Worm (Caenorhabditis elegans) whole organism, L1 larva: ENCODE measurements around the gene F28C6.9.

Experiments
- C16A3.4 ChIP-seq: fragments of 150-350 bp; optimal IDR thresholded peaks from 2 replicates; lab custom pipeline; 2014; ENCODE audit warnings: missing biosample characterization, missing genetic modification characterization
- F16B12.6 ChIP-seq: fragments of 150-350 bp; optimal IDR thresholded peaks from 2 replicates; lab custom pipeline; 2014; ENCODE audit warnings: missing biosample characterization, missing genetic modification characterization
- aha-1 ChIP-seq: fragments of 150-350 bp; optimal IDR thresholded peaks from 2 replicates; lab custom pipeline; 2014; ENCODE audit warnings: missing biosample characterization, missing genetic modification characterization
- alr-1 ChIP-seq: fragments of 200-800 bp; sonication (Bioruptor generic); optimal IDR thresholded peaks from 2 replicates; lab custom pipeline; 2018; ENCODE audit warnings: borderline replicate concordance, mild to moderate bottlenecking, missing genetic modification characterization, missing compliant biosample characterization
- ama-1 ChIP-seq: fragments of 150-350 bp; optimal IDR thresholded peaks from 2 replicates; lab custom pipeline; 2014
- blmp-1 ChIP-seq: fragments of 150-350 bp; optimal IDR thresholded peaks from 2 replicates; lab custom pipeline; 2014; ENCODE audit warnings: missing biosample characterization, missing genetic modification characterization
- ces-1 ChIP-seq: fragments of 150-350 bp; optimal IDR thresholded peaks from 2 replicates; lab custom pipeline; 2014; ENCODE audit warnings: missing biosample characterization, missing genetic modification reagents, missing genetic modification characterization
- dpl-1 ChIP-seq, 3 experiments: fragments of 150-350 bp in 2 of 3; sonication (generic microtip) in 1 of 3; optimal IDR thresholded peaks; 2 replicates each; lab custom pipeline; 2014 to 2017; ENCODE audit warnings: missing biosample characterization in 3 of 3, missing genetic modification characterization in 3 of 3, missing genetic modification reagents in 3 of 3
- efl-1 ChIP-seq, 4 experiments: fragments of 150-350 bp; optimal IDR thresholded peaks in 3 of 4; peaks in 1 of 4; 1 replicate in 1 of 4; 2 replicates in 3 of 4; lab custom pipeline; 2014; ENCODE audit warnings: missing biosample characterization in 2 of 4, missing genetic modification characterization in 2 of 4, missing genetic modification reagents in 2 of 4
- elt-2 ChIP-seq: sonication (generic microtip); optimal IDR thresholded peaks from 2 replicates; lab custom pipeline; 2016; ENCODE audit warnings: missing genetic modification characterization, mild to moderate bottlenecking, inconsistent platforms, missing compliant biosample characterization, missing genetic modification reagents
- ets-5 ChIP-seq: fragments of 200-800 bp; sonication (Bioruptor generic); IDR thresholded peaks from 2 replicates; pipeline ENCODE4 v1.3.6; 2022; ENCODE audit warnings: missing genetic modification characterization, missing compliant biosample characterization
- hlh-17 ChIP-seq: fragments of 200-800 bp; sonication (Bioruptor generic); optimal IDR thresholded peaks from 2 replicates; lab custom pipeline; 2018; ENCODE audit warnings: missing genetic modification characterization, mild to moderate bottlenecking, missing compliant biosample characterization, moderate library complexity, borderline replicate concordance
- lin-14 ChIP-seq: fragments of 200-800 bp; sonication (Bioruptor generic); optimal IDR thresholded peaks from 2 replicates; lab custom pipeline; 2018; ENCODE audit warnings: mild to moderate bottlenecking, missing genetic modification characterization, moderate library complexity, missing compliant biosample characterization
- lin-35 ChIP-seq, 2 experiments: fragments of 150-350 bp; optimal IDR thresholded peaks; 2 replicates each; lab custom pipeline; 2014; ENCODE audit warnings: missing biosample characterization in 2 of 2, missing genetic modification characterization in 2 of 2, missing genetic modification reagents in 2 of 2
- lsy-2 ChIP-seq, 2 experiments: fragments of 150-350 bp; optimal IDR thresholded peaks; 2 replicates each; lab custom pipeline; 2014; ENCODE audit warnings: missing biosample characterization in 2 of 2, missing genetic modification characterization in 2 of 2
- mab-9 ChIP-seq: fragments of 200-800 bp; sonication (Bioruptor generic); IDR thresholded peaks from 2 replicates; pipeline ENCODE4 v1.3.6; 2022; ENCODE audit warnings: missing genetic modification reagents, missing genetic modification characterization, missing compliant biosample characterization
- mep-1 ChIP-seq: fragments of 150-350 bp; optimal IDR thresholded peaks from 2 replicates; lab custom pipeline; 2014; ENCODE audit warnings: missing biosample characterization, missing genetic modification characterization
- nhr-71 ChIP-seq: sonication (generic microtip); optimal IDR thresholded peaks from 2 replicates; lab custom pipeline; 2016; ENCODE audit warnings: mild to moderate bottlenecking, missing genetic modification characterization, moderate library complexity, missing compliant biosample characterization
- nhr-84 ChIP-seq: sonication (generic microtip); optimal IDR thresholded peaks from 2 replicates; lab custom pipeline; 2017; ENCODE audit warnings: missing biosample characterization, missing genetic modification characterization
- nhr-85 ChIP-seq: sonication (generic microtip); peaks from one replicate; lab custom pipeline; 2016; ENCODE audit warnings: missing genetic modification characterization, inconsistent platforms, missing compliant biosample characterization
- nhr-90 ChIP-seq: sonication (generic microtip); optimal IDR thresholded peaks from 2 replicates; lab custom pipeline; 2016; ENCODE audit warnings: mild to moderate bottlenecking, missing genetic modification characterization, missing compliant biosample characterization; ENCODE audit not compliant: poor library complexity
- pag-3 ChIP-seq: sonication (generic microtip); optimal IDR thresholded peaks from 2 replicates; lab custom pipeline; 2017; ENCODE audit warnings: missing genetic modification characterization, mild to moderate bottlenecking, missing compliant biosample characterization, antibody characterized with exemption, borderline replicate concordance; ENCODE audit not compliant: insufficient read depth
- pax-3 ChIP-seq: fragments of 200-800 bp; sonication (Bioruptor generic); optimal IDR thresholded peaks from 2 replicates; lab custom pipeline; 2018; ENCODE audit warnings: mild to moderate bottlenecking, missing genetic modification characterization, moderate library complexity, missing compliant biosample characterization
- rnt-1 ChIP-seq: sonication (generic microtip); optimal IDR thresholded peaks from 2 replicates; lab custom pipeline; 2016; ENCODE audit warnings: mild to moderate bottlenecking, missing genetic modification characterization, moderate library complexity, missing compliant biosample characterization
- snu-23 ChIP-seq: sonication (generic microtip); optimal IDR thresholded peaks from 2 replicates; lab custom pipeline; 2016; ENCODE audit warnings: missing genetic modification characterization, missing compliant biosample characterization
- tbx-2 ChIP-seq: sonication (generic microtip); optimal IDR thresholded peaks from 2 replicates; lab custom pipeline; 2016; ENCODE audit warnings: missing genetic modification characterization, missing compliant biosample characterization
- tlp-1 ChIP-seq: fragments of 150-350 bp; optimal IDR thresholded peaks from 2 replicates; lab custom pipeline; 2014; ENCODE audit warnings: missing biosample characterization, missing genetic modification characterization
- unc-130 ChIP-seq: fragments of 150-350 bp; optimal IDR thresholded peaks from 2 replicates; lab custom pipeline; 2017; ENCODE audit warnings: missing biosample characterization, missing genetic modification characterization, inconsistent platforms
- unc-30 ChIP-seq: sonication (generic microtip); optimal IDR thresholded peaks from 2 replicates; lab custom pipeline; 2017; ENCODE audit warnings: missing biosample characterization, missing genetic modification characterization
- zip-4 ChIP-seq: fragments of 200-800 bp; sonication (Bioruptor generic); optimal IDR thresholded peaks from 2 replicates; lab custom pipeline; 2018; ENCODE audit warnings: mild to moderate bottlenecking, missing genetic modification characterization, moderate library complexity, missing compliant biosample characterization
- ztf-4 ChIP-seq: fragments of 150-350 bp; optimal IDR thresholded peaks from 2 replicates; lab custom pipeline; 2014; ENCODE audit warnings: missing biosample characterization, missing genetic modification characterization

Gene F28C6.9

DNA sequence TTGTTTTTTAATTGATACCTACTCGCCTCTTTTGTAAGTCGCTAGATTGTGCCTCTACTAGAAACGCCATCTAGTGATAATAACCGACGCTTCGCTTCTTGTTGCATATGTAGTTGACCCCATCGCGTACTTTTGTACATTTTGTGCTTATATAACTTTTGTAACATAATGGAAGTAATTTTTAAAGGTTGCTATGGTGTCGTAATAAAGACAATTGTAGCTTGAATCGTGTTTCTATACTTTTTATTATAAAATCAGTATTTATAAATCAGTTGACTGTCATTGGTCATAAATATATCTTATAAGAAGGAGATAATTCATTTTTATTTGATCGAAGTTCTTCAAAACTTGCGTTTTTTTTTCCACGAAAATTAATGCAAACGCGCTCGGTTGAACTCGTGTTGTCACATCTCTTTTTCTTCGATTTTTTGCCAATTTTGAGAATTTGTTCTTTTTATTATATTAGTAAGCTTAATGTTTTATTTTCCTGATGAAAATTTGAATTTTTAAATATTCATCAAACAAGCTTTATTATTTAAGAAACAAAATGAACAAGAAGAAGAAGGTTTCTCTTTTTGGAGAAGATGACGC lies 32.4 kb downstream of the F28C6.9 start, which contains the start of gene F54C9.9:
Gene F54C9.9 (plus strand): TSS at position 541 of the 591 bp plus-strand sequence.
- no peak for TF ChIP-seq unc-130
- TF ChIP-seq efl-1 (optimal IDR thresholded peaks at IDR 0.05; lab: Kevin White, UChicago) = peak; percentile 7 to 32
- TF ChIP-seq efl-1 (GFP tag; optimal IDR thresholded peaks at IDR 0.05 in 1 of 2; lab: Kevin White, UChicago) = peak; percentile 29 to 87
- no peak for TF ChIP-seq alr-1 (tag; lab: Kevin White, UChicago)
- no peak for TF ChIP-seq pax-3
- TF ChIP-seq hlh-17 (GFP tag; lab: Kevin White, UChicago) = no peak
- TF ChIP-seq nhr-84 (tag; lab: Kevin White, UChicago) = no peak
- TF ChIP-seq C16A3.4 = peak; percentile 33
- TF ChIP-seq ets-5 = no peak
- TF ChIP-seq tlp-1 (tag; lab: Kevin White, UChicago) = no peak
- TF ChIP-seq nhr-71 (tag; lab: Kevin White, UChicago) = peak; percentile 7
- TF ChIP-seq blmp-1 (tag; lab: Kevin White, UChicago) = peak; percentile 49
- TF ChIP-seq aha-1 (tag; lab: Kevin White, UChicago) = no peak
- peak in 1 of 2 experiments; percentile 66 for TF ChIP-seq lsy-2 (tag; optimal IDR thresholded peaks at IDR 0.05; lab: Kevin White, UChicago)
- peak; percentile 1 for TF ChIP-seq F16B12.6 (tag; lab: Kevin White, UChicago)
- TF ChIP-seq rnt-1 (tag; lab: Kevin White, UChicago) = no peak
- peak; percentile 30 for TF ChIP-seq lin-14 (GFP tag; lab: Kevin White, UChicago)
- no peak for TF ChIP-seq nhr-90 (tag; lab: Kevin White, UChicago)
- no peak for TF ChIP-seq unc-30
- TF ChIP-seq dpl-1 (GFP tag; optimal IDR thresholded peaks at IDR 0.05; lab: Kevin White, UChicago) = peak; percentile 21 to 44 (median 26)
- peak; percentile 5 to 64 for TF ChIP-seq lin-35 (GFP tag; optimal IDR thresholded peaks at IDR 0.05; lab: Kevin White, UChicago)
- no peak for TF ChIP-seq mab-9 (GFP tag; lab: Robert Waterston, UW)
- TF ChIP-seq snu-23 (GFP tag; lab: Kevin White, UChicago) = peak; percentile 10
- no peak for TF ChIP-seq zip-4
- TF ChIP-seq mep-1 = no peak
- no peak for TF ChIP-seq nhr-85

DNA sequence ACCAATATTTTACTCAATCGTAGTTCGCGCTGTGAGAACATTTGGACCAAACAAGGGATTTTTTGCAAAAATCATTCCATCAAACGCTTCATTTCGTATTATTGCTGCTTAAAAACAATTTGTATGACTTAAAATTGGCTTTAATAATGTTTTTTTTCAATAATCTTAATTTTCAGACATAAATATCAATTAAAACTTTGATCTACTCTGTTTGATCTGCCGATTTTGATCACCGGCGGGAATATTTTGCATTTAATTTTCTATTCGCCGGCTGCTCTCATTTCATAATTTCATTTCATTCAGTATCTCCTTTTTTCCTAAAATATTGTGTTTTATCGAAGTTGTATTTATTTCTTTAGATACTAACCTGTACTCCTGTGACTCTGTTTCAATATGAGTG lies 34.8 kb downstream of the F28C6.9 start, which contains the start of gene puf-5:
Gene puf-5 (plus strand): TSS at position 358 of the 400 bp plus-strand sequence.
- TF ChIP-seq ces-1 (no peak), ztf-4 (no peak), pag-3 (tag; lab: Kevin White, UChicago) (no peak)

DNA sequence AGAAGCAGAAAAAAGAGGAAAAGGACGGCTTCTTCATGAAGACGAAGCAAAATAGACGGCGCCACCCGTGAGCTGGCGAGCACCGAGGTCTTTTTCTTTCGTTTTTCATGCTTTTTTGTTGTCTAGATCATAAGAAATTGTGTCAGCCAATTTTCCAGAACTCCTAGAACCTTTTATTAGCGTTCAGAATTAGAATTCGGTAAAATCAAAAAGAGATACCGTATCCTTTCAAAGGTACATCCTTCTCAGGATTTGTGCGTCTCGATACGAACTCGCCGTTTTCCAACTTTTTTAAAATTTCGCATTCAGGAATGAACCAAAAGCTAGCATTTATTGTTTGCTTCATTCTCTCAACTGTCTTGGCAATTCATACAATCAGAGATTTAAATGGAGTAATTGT lies 36.9 kb downstream of the F28C6.9 start, which contains the start of gene F54C9.7:
Gene F54C9.7 (plus strand): TSS at position 301 of the 400 bp plus-strand sequence.
- TF ChIP-seq rnt-1 (tag; lab: Kevin White, UChicago) (no peak), unc-130 (no peak), dpl-1 (GFP tag; optimal IDR thresholded peaks at IDR 0.05; lab: Kevin White, UChicago) (no peak), elt-2 (tag; lab: Kevin White, UChicago) (no peak), ama-1 (lab: Kevin White, UChicago) (no peak)
- TF ChIP-seq, all 84 proteins: peak for 0

- TF ChIP-seq efl-1 (optimal IDR thresholded peaks at IDR 0.05; lab: Kevin White, UChicago) (no peak), efl-1 (GFP tag; optimal IDR thresholded peaks at IDR 0.05 in 1 of 2; lab: Kevin White, UChicago) (peak in 1 of 2 experiments; percentile 77), tbx-2 (tag; lab: Kevin White, UChicago) (no peak), lsy-2 (tag; optimal IDR thresholded peaks at IDR 0.05; lab: Kevin White, UChicago) (peak in 1 of 2 experiments; percentile 53), nhr-90 (tag; lab: Kevin White, UChicago) (no peak)
Observed at ce11 chrII:8570977-8571376, 39.0 kb downstream of the F28C6.9 start, which contains the start of gene bcs-1. TSS of gene bcs-1 (plus strand) at chrII:8571085.
